Fruit fly (Drosophila melanogaster) whole organism, embryonic: ENCODE results near the gene Elp5.

Source experiments
- Abd-B ChIP-seq: fragments of 200-800 bp; sonication (Bioruptor generic); optimal IDR thresholded peaks from 2 replicates; lab custom pipeline; 2018; ENCODE audit warnings: missing biosample characterization, mild to moderate bottlenecking, missing genetic modification characterization, moderate library complexity
- Aef1 ChIP-seq: fragments of 200-800 bp; sonication (Bioruptor generic); IDR thresholded peaks from 3 replicates; pipeline ENCODE4 v1.3.6; 2022; ENCODE audit warnings: missing biosample characterization, missing genetic modification characterization
- Bgb ChIP-seq: fragments of 200-800 bp; sonication (Bioruptor generic); IDR thresholded peaks from 2 replicates; pipeline ENCODE4 v1.3.6; 2022; ENCODE audit warnings: missing biosample characterization, missing genetic modification characterization; ENCODE audit not compliant: partially characterized antibody
- Bteb2 ChIP-seq: fragments of 200-800 bp; sonication (Bioruptor generic); optimal IDR thresholded peaks from 2 replicates; lab custom pipeline; 2016; ENCODE audit warnings: missing biosample characterization, missing genetic modification characterization
- CG10366 ChIP-seq: fragments of 200-800 bp; sonication (Bioruptor generic); IDR thresholded peaks from 2 replicates; pipeline ENCODE4 v1.3.6; 2022; ENCODE audit warnings: missing biosample characterization, missing genetic modification characterization
- CG12391 ChIP-seq: fragments of 200-800 bp; sonication (Bioruptor generic); optimal IDR thresholded peaks from 3 replicates; lab custom pipeline; 2018; ENCODE audit warnings: missing biosample characterization, mild to moderate bottlenecking, missing genetic modification characterization, moderate library complexity
- CG13296 ChIP-seq: fragments of 200-800 bp; sonication (Bioruptor generic); optimal IDR thresholded peaks from 3 replicates; lab custom pipeline; 2018; ENCODE audit warnings: missing biosample characterization, mild to moderate bottlenecking, missing genetic modification characterization
- CG14710 ChIP-seq: fragments of 200-800 bp; sonication (Bioruptor generic); optimal IDR thresholded peaks from 3 replicates; lab custom pipeline; 2019; ENCODE audit warnings: missing biosample characterization, mild to moderate bottlenecking, missing genetic modification characterization, moderate library complexity
- CG15269 ChIP-seq: fragments of 200-800 bp; sonication (Bioruptor generic); optimal IDR thresholded peaks from 2 replicates; lab custom pipeline; 2018; ENCODE audit warnings: missing biosample characterization, mild to moderate bottlenecking, missing genetic modification characterization, moderate library complexity
- CG15601 ChIP-seq: fragments of 200-800 bp; sonication (Bioruptor generic); optimal IDR thresholded peaks from 3 replicates; lab custom pipeline; 2019; ENCODE audit warnings: missing biosample characterization, mild to moderate bottlenecking, missing genetic modification characterization, moderate library complexity
- CG16779 ChIP-seq: fragments of 200-800 bp; sonication (Bioruptor generic); IDR thresholded peaks from 2 replicates; pipeline ENCODE4 v1.3.6; 2022; ENCODE audit warnings: missing biosample characterization, missing genetic modification characterization
- CG17186 ChIP-seq: fragments of 200-800 bp; sonication (Bioruptor generic); optimal IDR thresholded peaks from 3 replicates; lab custom pipeline; 2017; ENCODE audit warnings: missing biosample characterization, missing genetic modification reagents, missing genetic modification characterization
- CG18764 ChIP-seq: fragments of 200-800 bp; sonication (Bioruptor generic); optimal IDR thresholded peaks from 3 replicates; lab custom pipeline; 2016; ENCODE audit warnings: missing biosample characterization, missing genetic modification characterization
- CG2875 ChIP-seq: fragments of 200-800 bp; sonication (Bioruptor generic); optimal IDR thresholded peaks from 2 replicates; lab custom pipeline; 2017; ENCODE audit warnings: missing biosample characterization, mild to moderate bottlenecking, missing genetic modification characterization, missing genetic modification reagents
- CG31224 ChIP-seq: fragments of 200-800 bp; sonication (Bioruptor generic); IDR thresholded peaks from 2 replicates; pipeline ENCODE4 v1.3.6; 2022; ENCODE audit warnings: missing biosample characterization, missing genetic modification characterization
- CG42726 ChIP-seq: fragments of 200-800 bp; sonication (Bioruptor generic); IDR thresholded peaks from 2 replicates; pipeline ENCODE4 v1.3.6; 2022; ENCODE audit warnings: missing biosample characterization, missing genetic modification characterization; ENCODE audit not compliant: partially characterized antibody
- CG5953 ChIP-seq: fragments of 200-800 bp; sonication (Bioruptor generic); IDR thresholded peaks from 2 replicates; pipeline ENCODE4 v1.3.6; 2022; ENCODE audit warnings: missing biosample characterization, missing genetic modification characterization
- CG7556 ChIP-seq: fragments of 200-800 bp; sonication (Bioruptor generic); optimal IDR thresholded peaks from 2 replicates; lab custom pipeline; 2017; ENCODE audit warnings: missing biosample characterization, mild to moderate bottlenecking, missing genetic modification characterization
- CG7839 ChIP-seq: fragments of 200-800 bp; sonication (Bioruptor generic); optimal IDR thresholded peaks from 3 replicates; lab custom pipeline; 2018; ENCODE audit warnings: missing biosample characterization, mild to moderate bottlenecking, missing genetic modification characterization, moderate library complexity
- CG7928 ChIP-seq: fragments of 200-800 bp; sonication (Bioruptor generic); optimal IDR thresholded peaks from 2 replicates; lab custom pipeline; 2017; ENCODE audit warnings: missing biosample characterization, mild to moderate bottlenecking, missing genetic modification characterization
- D ChIP-seq, 2 experiments: fragments of 200-800 bp in 1 of 2; fragments of >200 bp in 1 of 2; sonication (Bioruptor generic) in 1 of 2; optimal IDR thresholded peaks; 2 replicates in 1 of 2; 3 replicates in 1 of 2; lab custom pipeline; 2017; ENCODE audit warnings: mild to moderate bottlenecking in 1 of 2, missing biosample characterization in 1 of 2, missing genetic modification characterization in 1 of 2, missing genetic modification reagents in 1 of 2
- Dp ChIP-seq: fragments of 200-800 bp; sonication (Bioruptor generic); optimal IDR thresholded peaks from 2 replicates; lab custom pipeline; 2018; ENCODE audit warnings: missing biosample characterization, mild to moderate bottlenecking, missing genetic modification characterization, moderate library complexity
- Eip74EF ChIP-seq, 2 experiments: fragments of 200-800 bp in 1 of 2; fragments of >200 bp in 1 of 2; sonication (Bioruptor generic) in 1 of 2; optimal IDR thresholded peaks; 2 replicates each; lab custom pipeline; 2017 to 2019; ENCODE audit warnings: missing biosample characterization in 2 of 2, missing genetic modification characterization in 2 of 2, mild to moderate bottlenecking in 1 of 2, moderate library complexity in 1 of 2
- Nf-YC ChIP-seq: fragments of 200-800 bp; optimal IDR thresholded peaks from 3 replicates; lab custom pipeline; 2019; ENCODE audit warnings: missing biosample characterization, mild to moderate bottlenecking, missing genetic modification characterization, moderate library complexity
- Oaz ChIP-seq: fragments of 200-800 bp; sonication (Bioruptor generic); IDR thresholded peaks from 2 replicates; pipeline ENCODE4 v1.3.6; 2022; ENCODE audit warnings: missing biosample characterization, missing genetic modification characterization
- Ravus ChIP-seq: fragments of 200-800 bp; sonication (Bioruptor generic); IDR thresholded peaks from 2 replicates; pipeline ENCODE4 v1.3.6; 2022; ENCODE audit warnings: missing biosample characterization, missing genetic modification characterization
- Sry-β ChIP-seq: fragments of 200-800 bp; sonication (Bioruptor generic); optimal IDR thresholded peaks from 2 replicates; lab custom pipeline; 2018; ENCODE audit warnings: missing biosample characterization, mild to moderate bottlenecking, missing genetic modification characterization, moderate library complexity
- TFAM ChIP-seq: fragments of 200-800 bp; sonication (Bioruptor generic); optimal IDR thresholded peaks from 2 replicates; lab custom pipeline; 2017; ENCODE audit warnings: missing biosample characterization, missing genetic modification characterization, inconsistent platforms
- Taf1 ChIP-seq: fragments of 200-800 bp; sonication (Bioruptor generic); IDR thresholded peaks from 2 replicates; pipeline ENCODE4 v1.3.6; 2022; ENCODE audit warnings: missing biosample characterization, missing genetic modification characterization
- aop ChIP-seq: fragments of 200-800 bp; sonication (Bioruptor generic); IDR thresholded peaks from 2 replicates; pipeline ENCODE4 v1.3.6; 2022; ENCODE audit warnings: missing biosample characterization, missing genetic modification characterization
- cato ChIP-seq: fragments of 200-800 bp; sonication (Bioruptor generic); optimal IDR thresholded peaks from 2 replicates; lab custom pipeline; 2016; ENCODE audit warnings: missing biosample characterization, missing genetic modification characterization, borderline replicate concordance
- esg ChIP-seq: fragments of 200-800 bp; sonication (Bioruptor generic); conservative IDR thresholded peaks from 2 replicates; pipeline ENCODE4 v1.3.6; 2022; ENCODE audit warnings: missing biosample characterization, missing genetic modification characterization
- hkb ChIP-seq, 2 experiments: fragments of 200-800 bp in 1 of 2; fragments of >200 bp in 1 of 2; sonication (Bioruptor generic) in 1 of 2; IDR thresholded peaks in 1 of 2; optimal IDR thresholded peaks in 1 of 2; 2 replicates each; pipeline versions ENCODE4 v1.3.6 to Lab custom; 2017 to 2022; ENCODE audit warnings: missing biosample characterization in 1 of 2, missing genetic modification characterization in 1 of 2
- ken ChIP-seq: fragments of 200-800 bp; sonication (Bioruptor generic); IDR thresholded peaks from 3 replicates; pipeline ENCODE4 v1.3.6; 2022; ENCODE audit warnings: missing biosample characterization, missing genetic modification characterization
- pita ChIP-seq: fragments of 200-800 bp; sonication (Bioruptor generic); optimal IDR thresholded peaks from 2 replicates; lab custom pipeline; 2017; ENCODE audit warnings: missing biosample characterization, mild to moderate bottlenecking, missing genetic modification characterization
- ranshi ChIP-seq: fragments of 200-800 bp; sonication (Bioruptor generic); IDR thresholded peaks from 2 replicates; pipeline ENCODE4 v1.3.6; 2022; ENCODE audit warnings: missing biosample characterization, missing genetic modification characterization
- repo ChIP-seq: fragments of 200-800 bp; sonication (Bioruptor generic); optimal IDR thresholded peaks from 2 replicates; lab custom pipeline; 2016; ENCODE audit warnings: missing biosample characterization, missing genetic modification characterization
- shn ChIP-seq: fragments of 200-800 bp; sonication (Bioruptor generic); optimal IDR thresholded peaks from 3 replicates; lab custom pipeline; 2016; ENCODE audit warnings: missing biosample characterization, missing genetic modification characterization
- slbo ChIP-seq: fragments of 200-800 bp; sonication (Bioruptor generic); IDR thresholded peaks from 2 replicates; pipeline ENCODE4 v1.3.6; 2022; ENCODE audit warnings: missing biosample characterization, missing genetic modification characterization
- sna ChIP-seq: fragments of 200-800 bp; sonication (Bioruptor generic); IDR thresholded peaks from 2 replicates; pipeline ENCODE4 v1.3.6; 2022; ENCODE audit warnings: missing biosample characterization, missing genetic modification characterization; ENCODE audit not compliant: partially characterized antibody
- tio ChIP-seq: fragments of 200-800 bp; sonication (Bioruptor generic); optimal IDR thresholded peaks from 2 replicates; lab custom pipeline; 2017; ENCODE audit warnings: missing biosample characterization, missing genetic modification characterization, inconsistent platforms
- trem ChIP-seq: fragments of 200-800 bp; optimal IDR thresholded peaks from 3 replicates; lab custom pipeline; 2019; ENCODE audit warnings: missing biosample characterization, mild to moderate bottlenecking, missing genetic modification characterization, moderate library complexity
- trh ChIP-seq: fragments of 200-800 bp; sonication (Bioruptor generic); optimal IDR thresholded peaks from 2 replicates; lab custom pipeline; 2016; ENCODE audit warnings: missing biosample characterization, missing genetic modification characterization
- wor ChIP-seq: fragments of 200-800 bp; sonication (Bioruptor generic); IDR thresholded peaks from 2 replicates; pipeline ENCODE4 v1.3.6; 2022; ENCODE audit warnings: missing biosample characterization, missing genetic modification characterization

Gene Elp5

DNA sequence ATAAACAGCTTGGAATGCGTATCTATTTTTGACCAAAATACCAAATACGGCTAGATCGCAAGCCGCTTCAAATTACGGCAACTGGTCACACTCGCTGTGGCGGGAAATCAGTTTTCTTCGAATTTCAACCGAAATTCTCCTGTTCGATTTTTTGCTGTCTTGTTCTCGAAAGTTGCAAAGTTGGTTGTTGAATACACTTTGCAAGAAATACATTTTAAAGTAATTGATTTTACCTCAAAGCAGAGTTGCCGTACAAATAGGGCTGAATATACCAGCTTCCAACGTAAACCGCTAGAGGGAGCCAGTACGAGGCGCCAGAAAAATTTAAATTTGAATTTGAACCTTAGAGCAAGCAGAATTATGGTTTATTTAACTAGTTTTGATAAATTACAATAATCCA is 20.2 kb upstream of the Elp5 start, which contains the start of gene CG9018 (continued):
- peak; percentile 94 for TF ChIP-seq Dp (GFP tag; lab: Kevin White, UChicago)
- no peak for TF ChIP-seq Nf-YC (tag; lab: Kevin White, UChicago)
- TF ChIP-seq CG7928 (GFP tag; lab: Kevin White, UChicago) = peak; percentile 86
- TF ChIP-seq CG15601 (tag; lab: Kevin White, UChicago) = no peak
- no peak for TF ChIP-seq esg
- no peak for TF ChIP-seq D (optimal IDR thresholded peaks at IDR 0.05; lab: Kevin White, UChicago)
- TF ChIP-seq D (GFP tag; optimal IDR thresholded peaks at IDR 0.05; lab: Kevin White, UChicago) = no peak
- TF ChIP-seq repo (GFP tag; lab: Kevin White, UChicago) = no peak
- no peak for TF ChIP-seq Taf1 (GFP tag; lab: Robert Waterston, UW)
- TF ChIP-seq Ravus (GFP tag; lab: Robert Waterston, UW) = no peak
- peak; percentile 95 for TF ChIP-seq hkb (optimal IDR thresholded peaks at IDR 0.05; lab: Kevin White, UChicago)
- no peak for TF ChIP-seq hkb (GFP tag; IDR thresholded peaks at IDR 0.05; lab: Robert Waterston, UW)
- no peak for TF ChIP-seq CG16779 (GFP tag; lab: Robert Waterston, UW)
- TF ChIP-seq trem (tag; lab: Kevin White, UChicago) = peak; percentile 74
- TF ChIP-seq aop (GFP tag; lab: Robert Waterston, UW) = no peak
- TF ChIP-seq CG17186 (GFP tag; lab: Kevin White, UChicago) = peak; percentile 16
- no peak for TF ChIP-seq Bgb (GFP tag; lab: Robert Waterston, UW)
- TF ChIP-seq shn (GFP tag; lab: Kevin White, UChicago) = no peak
- no peak for TF ChIP-seq CG2875 (GFP tag; lab: Kevin White, UChicago)
- peak; percentile 77 for TF ChIP-seq CG14710 (tag; lab: Kevin White, UChicago)
- TF ChIP-seq TFAM (GFP tag; lab: Kevin White, UChicago) = no peak
- no peak for TF ChIP-seq CG7839
- TF ChIP-seq CG7556 (GFP tag; lab: Kevin White, UChicago) = no peak
- TF ChIP-seq CG42726 (GFP tag; lab: Robert Waterston, UW) = peak; percentile 11; the same call in 1 of the 2 replicates
- TF ChIP-seq CG10366 = no peak
- TF ChIP-seq cato (GFP tag; lab: Kevin White, UChicago) = no peak
- no peak for TF ChIP-seq CG13296
- no peak for TF ChIP-seq wor
- no peak for TF ChIP-seq ranshi
- TF ChIP-seq CG31224 (GFP tag; lab: Robert Waterston, UW) = no peak
- TF ChIP-seq pita (GFP tag; lab: Kevin White, UChicago) = peak; percentile 30
- no peak for TF ChIP-seq sna (GFP tag; lab: Robert Waterston, UW)
- TF ChIP-seq CG15269 = no peak
- no peak for TF ChIP-seq CG5953
- TF ChIP-seq slbo (GFP tag; lab: Robert Waterston, UW) = no peak
- no peak for TF ChIP-seq Abd-B (GFP tag; lab: Kevin White, UChicago)
- TF ChIP-seq Bteb2 (GFP tag; lab: Kevin White, UChicago) = no peak
- TF ChIP-seq Sry-β (GFP tag; lab: Kevin White, UChicago) = no peak
- no peak for TF ChIP-seq Aef1 (GFP tag; lab: Robert Waterston, UW)
- TF ChIP-seq ken = no peak
- TF ChIP-seq CG12391 (tag; lab: Kevin White, UChicago) = no peak
- TF ChIP-seq Oaz (GFP tag; lab: Robert Waterston, UW) = no peak
- no peak for TF ChIP-seq CG18764
- TF ChIP-seq trh (GFP tag; lab: Kevin White, UChicago) = no peak
- no peak for TF ChIP-seq Eip74EF (GFP tag; optimal IDR thresholded peaks at IDR 0.05; lab: Kevin White, UChicago)
- TF ChIP-seq tio (GFP tag; lab: Kevin White, UChicago) = no peak
